Fruit fly (Drosophila melanogaster) whole organism, embryonic: Measurements from ENCODE around the gene CG32686.

Source experiments
- Aef1 ChIP-seq: fragments of 200-800 bp; sonication (Bioruptor generic); IDR thresholded peaks from 3 replicates; pipeline ENCODE4 v1.3.6; 2022; ENCODE audit warnings: missing biosample characterization, missing genetic modification characterization
- Antp ChIP-seq: fragments of 200-800 bp; sonication (Bioruptor generic); optimal IDR thresholded peaks from 3 replicates; lab custom pipeline; 2016; ENCODE audit warnings: missing biosample characterization, missing genetic modification characterization
- Bteb2 ChIP-seq: fragments of 200-800 bp; sonication (Bioruptor generic); optimal IDR thresholded peaks from 2 replicates; lab custom pipeline; 2016; ENCODE audit warnings: missing biosample characterization, missing genetic modification characterization
- CG10267 ChIP-seq: fragments of 200-800 bp; sonication (Bioruptor generic); optimal IDR thresholded peaks from 2 replicates; lab custom pipeline; 2018; ENCODE audit warnings: missing biosample characterization, mild to moderate bottlenecking, missing genetic modification characterization, moderate library complexity
- CG10654 ChIP-seq: fragments of 200-800 bp; sonication (Bioruptor generic); optimal IDR thresholded peaks from 2 replicates; lab custom pipeline; 2016; ENCODE audit warnings: missing biosample characterization, missing genetic modification characterization
- CG11085 ChIP-seq: fragments of 200-800 bp; sonication (Bioruptor generic); IDR thresholded peaks from 2 replicates; pipeline ENCODE4 v1.3.6; 2022; ENCODE audit warnings: missing biosample characterization, missing genetic modification characterization
- CG11093 ChIP-seq: fragments of 200-800 bp; sonication (Bioruptor generic); IDR thresholded peaks from 3 replicates; pipeline ENCODE4 v1.3.6; 2022; ENCODE audit warnings: missing biosample characterization, missing genetic modification characterization
- CG11504 ChIP-seq: fragments of 200-800 bp; sonication (Bioruptor generic); optimal IDR thresholded peaks from 3 replicates; lab custom pipeline; 2019; ENCODE audit warnings: missing biosample characterization, mild to moderate bottlenecking, missing genetic modification characterization, moderate library complexity
- CG12104 ChIP-seq: fragments of 200-800 bp; sonication (Bioruptor generic); optimal IDR thresholded peaks from 3 replicates; lab custom pipeline; 2016; ENCODE audit warnings: missing biosample characterization, missing genetic modification characterization
- CG12299 ChIP-seq: fragments of 200-800 bp; sonication (Bioruptor generic); optimal IDR thresholded peaks from 2 replicates; lab custom pipeline; 2018; ENCODE audit warnings: missing biosample characterization, mild to moderate bottlenecking, missing genetic modification characterization
- CG12942 ChIP-seq: fragments of 200-800 bp; sonication (Bioruptor generic); optimal IDR thresholded peaks from 3 replicates; lab custom pipeline; 2016; ENCODE audit warnings: missing biosample characterization, missing genetic modification characterization
- CG13894 ChIP-seq: fragments of 200-800 bp; sonication (Bioruptor generic); optimal IDR thresholded peaks from 3 replicates; lab custom pipeline; 2018; ENCODE audit warnings: missing biosample characterization, mild to moderate bottlenecking, missing genetic modification characterization, moderate library complexity
- CG14014 ChIP-seq: fragments of 200-800 bp; sonication (Bioruptor generic); IDR thresholded peaks from 2 replicates; pipeline ENCODE4 v1.3.6; 2022; ENCODE audit warnings: missing biosample characterization, missing genetic modification characterization
- CG17186 ChIP-seq: fragments of 200-800 bp; sonication (Bioruptor generic); optimal IDR thresholded peaks from 3 replicates; lab custom pipeline; 2017; ENCODE audit warnings: missing biosample characterization, missing genetic modification reagents, missing genetic modification characterization
- CG17361 ChIP-seq: fragments of 200-800 bp; sonication (Bioruptor generic); IDR thresholded peaks from 3 replicates; pipeline ENCODE4 v1.3.6; 2022; ENCODE audit warnings: missing biosample characterization, missing genetic modification characterization
- CG4820 ChIP-seq: fragments of 200-800 bp; sonication (Bioruptor generic); optimal IDR thresholded peaks from 3 replicates; lab custom pipeline; 2016; ENCODE audit warnings: missing biosample characterization, missing genetic modification characterization
- CG5180 ChIP-seq: fragments of 200-800 bp; sonication (Bioruptor generic); optimal IDR thresholded peaks from 3 replicates; lab custom pipeline; 2017; ENCODE audit warnings: missing biosample characterization, missing genetic modification characterization, mild to moderate bottlenecking, moderate library complexity, missing genetic modification reagents
- CG5245 ChIP-seq: fragments of 200-800 bp; sonication (Bioruptor generic); optimal IDR thresholded peaks from 3 replicates; lab custom pipeline; 2016; ENCODE audit warnings: missing biosample characterization, missing genetic modification characterization
- CG6654 ChIP-seq: fragments of 200-800 bp; sonication (Bioruptor generic); optimal IDR thresholded peaks from 2 replicates; lab custom pipeline; 2017; ENCODE audit warnings: missing biosample characterization, mild to moderate bottlenecking, missing genetic modification characterization
- CG7963 ChIP-seq: fragments of 200-800 bp; sonication (Bioruptor generic); IDR thresholded peaks from 3 replicates; pipeline ENCODE4 v1.3.6; 2022; ENCODE audit warnings: missing biosample characterization, missing genetic modification characterization; ENCODE audit not compliant: partially characterized antibody
- CG8765 ChIP-seq: fragments of 200-800 bp; sonication (Bioruptor generic); IDR thresholded peaks from 2 replicates; pipeline ENCODE4 v1.3.6; 2022; ENCODE audit warnings: missing biosample characterization, missing genetic modification characterization
- CG9609 ChIP-seq: fragments of 200-800 bp; sonication (Bioruptor generic); optimal IDR thresholded peaks from 3 replicates; lab custom pipeline; 2016; ENCODE audit warnings: missing biosample characterization, missing genetic modification characterization
- CoRest ChIP-seq: fragments of 200-800 bp; sonication (Bioruptor generic); optimal IDR thresholded peaks from 3 replicates; lab custom pipeline; 2018; ENCODE audit warnings: missing biosample characterization, mild to moderate bottlenecking, missing genetic modification characterization, moderate library complexity
- Dip3 ChIP-seq: fragments of 200-800 bp; sonication (Bioruptor generic); optimal IDR thresholded peaks from 3 replicates; lab custom pipeline; 2016; ENCODE audit warnings: missing biosample characterization, missing genetic modification characterization
- E2f2 ChIP-seq: fragments of 200-800 bp; sonication (Bioruptor generic); IDR thresholded peaks from 2 replicates; pipeline ENCODE4 v1.3.6; 2022; ENCODE audit warnings: missing biosample characterization, missing genetic modification characterization
- HLH54F ChIP-seq: fragments of 200-800 bp; sonication (Bioruptor generic); optimal IDR thresholded peaks from 3 replicates; lab custom pipeline; 2016; ENCODE audit warnings: missing biosample characterization, missing genetic modification characterization
- Hand ChIP-seq: fragments of 200-800 bp; sonication (Bioruptor generic); optimal IDR thresholded peaks from 2 replicates; lab custom pipeline; 2017; ENCODE audit warnings: mild to moderate bottlenecking, missing biosample characterization, missing genetic modification reagents, missing genetic modification characterization
- Kr ChIP-seq: fragments of 200-800 bp; sonication (Bioruptor generic); optimal IDR thresholded peaks from 2 replicates; lab custom pipeline; 2017; ENCODE audit warnings: missing biosample characterization, mild to moderate bottlenecking, missing genetic modification characterization
- Lim3 ChIP-seq: fragments of 200-800 bp; sonication (Bioruptor generic); IDR thresholded peaks from 2 replicates; pipeline ENCODE4 v1.3.6; 2022; ENCODE audit warnings: missing biosample characterization, missing genetic modification characterization
- MBD-R2 ChIP-seq: fragments of 200-800 bp; sonication (Bioruptor generic); IDR thresholded peaks from 2 replicates; pipeline ENCODE4 v1.3.6; 2022; ENCODE audit warnings: missing biosample characterization, missing genetic modification characterization
- Med ChIP-seq: fragments of 200-800 bp; sonication (Bioruptor generic); peaks from one replicate; lab custom pipeline; 2016; ENCODE audit warnings: missing biosample characterization, missing genetic modification characterization, mild to moderate bottlenecking, inconsistent platforms, moderate library complexity
- Oli ChIP-seq: fragments of 200-800 bp; sonication (Bioruptor generic); optimal IDR thresholded peaks from 2 replicates; lab custom pipeline; 2018; ENCODE audit warnings: missing biosample characterization, mild to moderate bottlenecking, missing genetic modification characterization, moderate library complexity
- Sry-β ChIP-seq: fragments of 200-800 bp; sonication (Bioruptor generic); optimal IDR thresholded peaks from 2 replicates; lab custom pipeline; 2018; ENCODE audit warnings: missing biosample characterization, mild to moderate bottlenecking, missing genetic modification characterization, moderate library complexity
- Tbp ChIP-seq: fragments of >200 bp; optimal IDR thresholded peaks from 2 replicates; lab custom pipeline; 2018; ENCODE audit warnings: missing biosample characterization, missing genetic modification characterization
- bbx ChIP-seq: fragments of 200-800 bp; sonication (Bioruptor generic); IDR thresholded peaks from 2 replicates; pipeline ENCODE4 v1.3.6; 2022; ENCODE audit warnings: missing biosample characterization, missing genetic modification characterization; ENCODE audit not compliant: partially characterized antibody
- bcd ChIP-seq: fragments of 200-800 bp; sonication (Bioruptor generic); optimal IDR thresholded peaks from 2 replicates; lab custom pipeline; 2017; ENCODE audit warnings: missing biosample characterization, mild to moderate bottlenecking, missing genetic modification characterization
- cas ChIP-seq: fragments of 200-800 bp; sonication (Bioruptor generic); IDR thresholded peaks from 2 replicates; pipeline ENCODE4 v1.3.6; 2022; ENCODE audit warnings: missing biosample characterization, missing genetic modification characterization
- chm ChIP-seq: fragments of 200-800 bp; sonication (Bioruptor generic); IDR thresholded peaks from 2 replicates; pipeline ENCODE4 v1.3.6; 2022; ENCODE audit warnings: missing biosample characterization, missing genetic modification characterization
- croc ChIP-seq: fragments of 200-800 bp; sonication (Bioruptor generic); conservative IDR thresholded peaks from 3 replicates; pipeline ENCODE4 v1.3.6; 2022; ENCODE audit warnings: missing biosample characterization, missing genetic modification characterization
- dm ChIP-seq: fragments of 200-800 bp; sonication (Bioruptor generic); optimal IDR thresholded peaks from 3 replicates; lab custom pipeline; 2016; ENCODE audit warnings: missing biosample characterization, missing genetic modification characterization
- jing ChIP-seq: fragments of 200-800 bp; sonication (Bioruptor generic); optimal IDR thresholded peaks from 2 replicates; lab custom pipeline; 2018; ENCODE audit warnings: missing biosample characterization, mild to moderate bottlenecking, missing genetic modification characterization
- kah ChIP-seq: fragments of 200-800 bp; sonication (Bioruptor generic); optimal IDR thresholded peaks from 2 replicates; lab custom pipeline; 2018; ENCODE audit warnings: missing biosample characterization, mild to moderate bottlenecking, missing genetic modification characterization
- kni ChIP-seq: fragments of 200-800 bp; sonication (Bioruptor generic); optimal IDR thresholded peaks from 3 replicates; lab custom pipeline; 2017; ENCODE audit warnings: mild to moderate bottlenecking, missing biosample characterization, missing genetic modification reagents, missing genetic modification characterization
- oc ChIP-seq: fragments of 200-800 bp; sonication (Bioruptor generic); optimal IDR thresholded peaks from 2 replicates; lab custom pipeline; 2018; ENCODE audit warnings: missing biosample characterization, mild to moderate bottlenecking, missing genetic modification characterization, moderate library complexity
- prd ChIP-seq, 3 experiments: fragments of >200 bp in 2 of 3; fragments of 200-800 bp in 1 of 3; sonication (Bioruptor generic) in 1 of 3; optimal IDR thresholded peaks in 2 of 3; IDR thresholded peaks in 1 of 3; 2 replicates in 2 of 3; 3 replicates in 1 of 3; pipeline versions ENCODE4 v1.3.6 to Lab custom; 2017 to 2022; ENCODE audit warnings: missing biosample characterization in 1 of 3, missing genetic modification characterization in 1 of 3
- sens-2 ChIP-seq: fragments of 200-800 bp; sonication (Bioruptor generic); IDR thresholded peaks from 2 replicates; pipeline ENCODE4 v1.3.6; 2022; ENCODE audit warnings: missing biosample characterization, missing genetic modification characterization
- slbo ChIP-seq: fragments of 200-800 bp; sonication (Bioruptor generic); IDR thresholded peaks from 2 replicates; pipeline ENCODE4 v1.3.6; 2022; ENCODE audit warnings: missing biosample characterization, missing genetic modification characterization
- unc-4 ChIP-seq: fragments of 200-800 bp; sonication (Bioruptor generic); IDR thresholded peaks from 2 replicates; pipeline ENCODE4 v1.3.6; 2022; ENCODE audit warnings: missing biosample characterization, missing genetic modification characterization; ENCODE audit not compliant: partially characterized antibody
- wek ChIP-seq: fragments of 200-800 bp; sonication (Bioruptor generic); optimal IDR thresholded peaks from 3 replicates; lab custom pipeline; 2018; ENCODE audit warnings: missing biosample characterization, mild to moderate bottlenecking, missing genetic modification characterization, moderate library complexity

Gene CG32686

dm6 chrX:10325567-10326345, 49.4 kb downstream of the CG32686 start, which contains the start of gene alpha-Man-Ia (continued):
- TF ChIP-seq CG12942 (GFP tag; lab: Kevin White, UChicago): peak; percentile 21
- TF ChIP-seq Lim3 (GFP tag; lab: Robert Waterston, UW): no peak
- TF ChIP-seq CG9609: peak; percentile 9
- no peak for TF ChIP-seq Aef1 (GFP tag; lab: Robert Waterston, UW)
- no peak for TF ChIP-seq CG7963
- TF ChIP-seq Sry-β (GFP tag; lab: Kevin White, UChicago): no peak
- no peak for TF ChIP-seq sens-2 (GFP tag; lab: Robert Waterston, UW)
- TF ChIP-seq CG12104 (GFP tag; lab: Kevin White, UChicago): peak; percentile 1
- peak; percentile 43 for TF ChIP-seq CoRest
- no peak for TF ChIP-seq CG8765
- no peak for TF ChIP-seq Bteb2 (GFP tag; lab: Kevin White, UChicago)
- TF ChIP-seq CG14014 (GFP tag; lab: Robert Waterston, UW): 0 out of 2 replicates have a peak, but pooled peaks have one; percentile 11
- TF ChIP-seq CG4820: peak; percentile 28
- TF ChIP-seq Kr: no peak
- TF ChIP-seq prd (optimal IDR thresholded peaks at IDR 0.05; lab: Kevin White, UChicago): no peak
- no peak for TF ChIP-seq prd (GFP tag; IDR thresholded peaks at IDR 0.05; lab: Robert Waterston, UW)
- TF ChIP-seq CG11085: no peak
- TF ChIP-seq jing (GFP tag; lab: Kevin White, UChicago): no peak
- peak; percentile 55; the same call in 2 of the 3 replicates for TF ChIP-seq CG17361
- TF ChIP-seq CG12299 (tag; lab: Kevin White, UChicago): no peak
- 0 out of 2 replicates have a peak, but pooled peaks have one; percentile 42 for TF ChIP-seq chm
- no peak for TF ChIP-seq Hand (GFP tag; lab: Kevin White, UChicago)
- no peak for TF ChIP-seq CG11093 (GFP tag; lab: Robert Waterston, UW)
- no peak for TF ChIP-seq CG13894 (tag; lab: Kevin White, UChicago)
- peak; percentile 27 for TF ChIP-seq HLH54F (GFP tag; lab: Kevin White, UChicago)
- no peak for TF ChIP-seq kah (GFP tag; lab: Kevin White, UChicago)
- TF ChIP-seq Med: peak; percentile 75
- peak; percentile 20 for TF ChIP-seq CG11504 (tag; lab: Kevin White, UChicago)
- no peak for TF ChIP-seq Tbp (GFP tag; lab: Kevin White, UChicago)
- 0 out of 2 replicates have a peak, but pooled peaks have one; percentile 20 for TF ChIP-seq bbx (GFP tag; lab: Robert Waterston, UW)
- TF ChIP-seq CG5180 (GFP tag; lab: Kevin White, UChicago): no peak
- no peak for TF ChIP-seq CG10654 (GFP tag; lab: Kevin White, UChicago)
- peak; percentile 42; the same call in 1 of the 2 replicates for TF ChIP-seq MBD-R2
- peak; percentile 43 for TF ChIP-seq dm (GFP tag; lab: Kevin White, UChicago)
- TF ChIP-seq CG17186 (GFP tag; lab: Kevin White, UChicago): no peak
- TF ChIP-seq Oli: peak; percentile 7
- no peak for TF ChIP-seq oc (tag; lab: Kevin White, UChicago)
- peak; percentile 42; the same call in 1 of the 2 replicates for TF ChIP-seq slbo (GFP tag; lab: Robert Waterston, UW)
- TF ChIP-seq CG10267 (tag; lab: Kevin White, UChicago): peak; percentile 9
- TF ChIP-seq Antp (GFP tag; lab: Kevin White, UChicago): peak; percentile 49
- TF ChIP-seq bcd (GFP tag; lab: Kevin White, UChicago): peak; percentile 40
- no peak for TF ChIP-seq kni (GFP tag; lab: Kevin White, UChicago)
- no peak for TF ChIP-seq CG6654 (GFP tag; lab: Kevin White, UChicago)
- no peak for TF ChIP-seq wek (GFP tag; lab: Kevin White, UChicago)
- TF ChIP-seq E2f2: peak; percentile 19; the same call in 1 of the 2 replicates
- TF ChIP-seq Dip3 (GFP tag; lab: Kevin White, UChicago): no peak
- no peak for TF ChIP-seq croc (GFP tag; lab: Robert Waterston, UW)
- no peak for TF ChIP-seq cas (GFP tag; lab: Robert Waterston, UW)
- no peak for TF ChIP-seq CG5245 (GFP tag; lab: Kevin White, UChicago)
- TF ChIP-seq unc-4: no peak
